Worm (Caenorhabditis elegans) whole organism, L4/young adult: Measurements from ENCODE around the gene lips-17.

Experiments
- W03F9.2 ChIP-seq: fragments of 150-350 bp; optimal IDR thresholded peaks from 2 replicates; lab custom pipeline; 2014; ENCODE audit warnings: missing biosample characterization, missing genetic modification characterization
- dao-5 ChIP-seq: sonication (generic microtip); optimal IDR thresholded peaks from 2 replicates; lab custom pipeline; 2016; ENCODE audit warnings: missing genotype, missing genetic modification characterization, moderate library complexity, missing compliant biosample characterization
- him-1 ChIP-seq: sonication (generic microtip); optimal IDR thresholded peaks from 2 replicates; lab custom pipeline; 2016; ENCODE audit warnings: missing genotype, missing genetic modification reagents, missing genetic modification characterization, missing compliant biosample characterization

Gene lips-17

DNA sequence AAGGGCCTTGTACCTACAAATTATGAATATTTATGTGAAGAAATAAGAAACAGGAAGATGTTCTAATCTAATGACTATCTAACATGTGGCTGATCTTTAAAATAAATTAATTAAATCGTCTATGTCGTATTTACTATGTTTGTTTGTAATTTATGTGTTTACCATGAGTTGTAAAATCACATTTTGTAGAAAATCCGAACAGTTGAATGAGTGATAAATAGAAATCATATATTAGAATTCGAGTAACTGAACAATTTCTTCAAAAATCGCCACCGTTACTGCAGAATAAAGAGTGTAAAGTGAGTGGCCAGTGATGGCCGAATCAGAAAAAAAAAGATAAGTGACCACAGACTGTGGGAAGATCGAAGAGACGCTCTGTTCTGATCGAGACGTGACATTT is 22.0 kb downstream of the lips-17 start:
- TF ChIP-seq dao-5 = no peak
- TF ChIP-seq W03F9.2 = no peak
- no peak for TF ChIP-seq him-1

ce11 chrII:7631171-7631570 is 23.1 kb downstream of the lips-17 start:
- TF ChIP-seq him-1 (no peak), W03F9.2 (no peak), dao-5 (no peak)

ce11 chrII:7631677-7632210 is 23.7 kb downstream of the lips-17 start:
- TF ChIP-seq him-1 = no peak
- no peak for TF ChIP-seq W03F9.2
- TF ChIP-seq dao-5 = no peak

DNA sequence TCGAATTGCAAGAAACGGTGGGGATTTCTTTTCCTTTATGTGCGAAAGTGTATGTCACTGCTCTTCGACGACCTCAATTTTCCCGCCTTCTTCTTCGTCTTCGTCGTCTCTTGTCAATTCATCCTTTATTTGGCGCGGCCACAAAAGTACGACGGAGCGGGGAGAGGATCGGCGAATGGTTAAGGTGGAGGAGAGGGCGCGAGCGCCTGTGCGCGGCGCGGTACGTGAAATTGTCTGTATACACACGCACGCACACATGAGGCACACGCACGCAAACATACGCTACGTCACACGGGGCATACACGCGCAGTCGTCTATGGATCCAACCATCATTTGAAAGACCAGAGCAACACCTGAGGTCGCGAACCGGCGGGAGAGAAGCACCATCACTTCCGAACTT is 27.2 kb downstream of the lips-17 start:
- TF ChIP-seq dao-5 = no peak
- no peak for TF ChIP-seq him-1
- no peak for TF ChIP-seq W03F9.2

ce11 chrII:7636941-7637340 is 28.9 kb downstream of the lips-17 start:
- TF ChIP-seq W03F9.2 (no peak), him-1 (no peak), dao-5 (no peak)

- TF ChIP-seq him-1 (no peak), W03F9.2 (no peak), dao-5 (no peak)
Observed at ce11 chrII:7639036-7639435, 31.0 kb downstream of the lips-17 start.

DNA sequence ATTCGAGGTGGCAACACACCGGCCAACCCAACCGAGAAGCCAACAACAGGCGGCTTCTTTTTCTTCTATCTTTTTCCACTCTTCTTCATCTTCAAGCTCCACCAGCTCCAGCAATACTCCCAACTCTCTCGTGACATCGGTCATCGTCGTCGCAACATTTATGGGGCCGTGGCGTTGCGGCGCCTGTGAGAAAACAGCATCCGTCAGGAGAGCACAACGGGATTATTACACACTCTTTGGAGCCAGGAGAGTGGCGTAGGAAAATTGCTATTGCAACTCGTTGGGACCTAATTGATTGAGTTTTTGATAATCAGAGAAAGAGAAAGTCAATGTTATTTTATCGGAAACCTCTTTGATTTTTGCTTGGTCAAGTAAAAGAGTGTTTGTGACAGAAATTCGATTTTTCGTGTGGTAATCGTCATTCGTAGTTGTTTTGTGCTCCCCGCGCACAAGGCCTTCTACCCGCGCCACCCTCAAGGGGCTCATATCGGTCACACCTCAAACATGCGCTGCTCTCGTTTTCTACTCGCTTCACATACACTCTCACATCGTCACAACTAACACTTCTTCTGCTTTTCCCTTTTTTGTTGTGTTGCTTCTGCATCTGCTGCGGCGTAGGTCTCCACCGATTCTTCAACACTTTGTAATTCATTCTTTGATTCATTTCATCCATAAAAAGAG is 32.2 kb downstream of the lips-17 start:
- TF ChIP-seq dao-5 (no peak), him-1 (no peak), W03F9.2 (no peak)

DNA sequence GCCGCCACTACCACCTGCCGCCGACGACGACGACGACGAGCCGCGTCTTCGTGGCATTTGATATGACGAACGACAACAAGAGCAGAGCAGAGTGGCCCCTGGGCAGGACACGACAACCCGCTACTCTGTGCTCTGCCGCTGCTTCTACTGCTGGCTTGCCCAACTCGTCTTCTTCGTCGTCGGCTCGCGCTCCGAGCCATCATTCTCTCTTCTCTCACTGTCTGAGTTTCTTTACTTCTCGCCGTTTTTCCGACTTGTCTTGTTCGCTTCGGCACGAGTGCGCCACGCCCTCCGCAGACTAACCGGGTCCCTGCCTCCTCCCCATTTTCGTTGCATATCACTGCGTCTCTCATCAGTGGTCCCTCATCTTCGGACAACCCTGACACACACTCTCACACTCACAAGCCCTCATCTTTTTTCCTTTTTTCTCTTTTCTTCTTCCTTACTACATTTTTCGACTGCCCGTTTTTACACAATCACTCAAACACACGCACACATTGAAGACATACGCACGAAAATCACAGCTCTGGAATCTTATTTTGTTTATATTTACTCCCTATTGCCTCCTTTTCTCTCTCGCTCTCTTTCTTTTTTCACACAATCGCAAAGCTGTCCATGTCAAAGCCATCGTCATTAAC is 34.1 kb downstream of the lips-17 start:
- no peak for TF ChIP-seq W03F9.2
- peak; percentile 81 for TF ChIP-seq him-1
- TF ChIP-seq dao-5 = no peak

DNA sequence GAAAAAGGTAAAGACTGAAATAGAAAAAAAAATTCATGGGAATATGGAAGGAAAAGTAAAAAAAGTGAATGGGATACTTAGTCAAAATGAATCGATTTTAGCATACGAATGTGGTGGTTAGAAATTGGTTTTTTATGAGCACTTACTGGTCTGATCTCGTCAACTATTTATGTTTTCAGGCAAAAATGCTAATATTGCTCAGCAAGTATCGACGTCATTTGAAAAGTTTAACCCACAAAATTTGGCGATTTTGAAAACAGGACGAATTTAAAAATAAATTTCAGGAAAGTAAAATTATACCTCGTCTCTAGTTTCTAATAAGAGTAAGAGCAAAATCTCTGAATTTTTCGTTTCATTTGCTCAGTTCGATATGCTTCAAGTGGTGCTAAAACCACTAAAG is 35.2 kb downstream of the lips-17 start:
- TF ChIP-seq him-1 = no peak

ce11 chrII:7651171-7651570 is 43.1 kb downstream of the lips-17 start, which contains the start of gene pde-4:
Gene pde-4, minus strand, starts transcription at chrII:7651246.
- TF ChIP-seq W03F9.2 (no peak), him-1 (no peak), dao-5 (no peak)
